Worm (Caenorhabditis elegans) whole organism, mixed stage, embryonic: ENCODE results near the gene tsn-1.

Experiments used
- blmp-1 ChIP-seq: fragments of 150-350 bp; optimal IDR thresholded peaks from 2 replicates; lab custom pipeline; 2014; ENCODE audit warnings: missing biosample characterization, missing genetic modification characterization
- elt-1 ChIP-seq: sonication (generic microtip); optimal IDR thresholded peaks from 2 replicates; lab custom pipeline; 2017; ENCODE audit warnings: missing genetic modification characterization, mild to moderate bottlenecking, missing compliant biosample characterization, antibody characterized with exemption, moderate library complexity, borderline replicate concordance; ENCODE audit not compliant: insufficient read depth
- elt-3 ChIP-seq: fragments of 150-350 bp; optimal IDR thresholded peaks from 2 replicates; lab custom pipeline; 2014; ENCODE audit warnings: missing biosample characterization, missing genetic modification characterization
- hlh-1 ChIP-seq: fragments of 150-350 bp; optimal IDR thresholded peaks from 2 replicates; lab custom pipeline; 2014; ENCODE audit warnings: missing biosample characterization, missing genetic modification reagents, missing genetic modification characterization
- nhr-237 ChIP-seq: fragments of 150-350 bp; optimal IDR thresholded peaks from 2 replicates; lab custom pipeline; 2014; ENCODE audit warnings: missing biosample characterization, missing genetic modification characterization
- nhr-28 ChIP-seq: fragments of 150-350 bp; optimal IDR thresholded peaks from 2 replicates; lab custom pipeline; 2014; ENCODE audit warnings: missing biosample characterization, missing genetic modification characterization
- snpc-4 ChIP-seq: fragments of 150-350 bp; optimal IDR thresholded peaks from 2 replicates; lab custom pipeline; 2014; ENCODE audit warnings: missing biosample characterization, missing genetic modification characterization

DNA sequence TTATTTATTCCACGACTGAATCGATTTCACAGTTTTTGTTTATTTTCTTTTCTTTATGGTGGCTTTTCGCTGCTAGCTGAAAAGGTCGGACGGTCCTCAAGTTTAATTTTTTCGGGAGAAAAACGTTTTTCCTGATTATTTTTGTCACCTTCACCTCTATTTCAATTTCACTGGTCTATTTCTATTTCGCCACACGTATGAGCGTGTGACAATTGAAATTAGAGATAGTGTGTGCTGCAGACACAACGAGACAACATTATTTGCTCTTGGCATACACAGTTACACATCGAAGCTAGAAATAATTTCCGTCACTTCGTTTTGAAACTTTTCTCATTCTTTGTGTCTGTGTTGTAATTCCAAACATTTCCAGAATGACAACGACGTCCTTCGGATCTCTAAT lies 9.1 kb downstream of the tsn-1 start, which contains the start of gene F41C3.8:
- TF ChIP-seq blmp-1 (tag; lab: Kevin White, UChicago), result no peak
- no peak for TF ChIP-seq snpc-4
- no peak for TF ChIP-seq elt-1
- no peak for TF ChIP-seq elt-3 (tag; lab: Kevin White, UChicago)
- TF ChIP-seq nhr-237 (tag; lab: Kevin White, UChicago), result no peak
- TF ChIP-seq nhr-28, result no peak
- no peak for TF ChIP-seq hlh-1 (tag; lab: Kevin White, UChicago)
